Worm (Caenorhabditis elegans): ENCODE results near the gene sqv-7.

sqv-7 gene

DNA sequence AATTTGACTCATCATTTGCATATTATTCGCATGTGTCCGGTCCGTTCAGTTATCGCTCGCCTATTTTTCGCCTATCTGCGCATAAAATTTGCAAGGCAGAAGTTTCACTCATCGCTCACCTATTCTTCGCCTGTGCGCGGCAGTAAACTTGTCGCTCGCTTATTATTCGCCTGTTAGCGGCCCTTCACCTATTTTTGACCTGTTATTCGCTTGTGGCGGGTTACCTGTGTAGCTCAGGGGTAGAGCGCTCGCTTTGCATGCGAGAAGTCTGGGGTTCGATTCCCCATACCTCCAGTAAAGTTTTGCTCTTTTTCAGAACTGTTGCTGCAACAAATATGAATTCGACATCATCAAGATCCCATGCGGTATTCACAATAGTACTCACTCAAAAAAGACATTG lies 11.1 kb downstream of the sqv-7 start (continued):
- TF ChIP-seq Y75B8A.6 (GFP tag; IDR thresholded peaks at IDR 0.05) (0 out of 2 replicates have a peak, but pooled peaks have one; percentile 63), daf-16 (GFP tag; optimal IDR thresholded peaks at IDR 0.05) (peak in 1 of 2 experiments; percentile 61), daf-16 (tag; optimal IDR thresholded peaks at IDR 0.05) (peak; percentile 24), tra-1 (GFP tag; IDR thresholded peaks at IDR 0.05) (peak; percentile 89), D1046.2 (GFP tag; IDR thresholded peaks at IDR 0.05) (peak; percentile 85; the same call in 1 of the 2 replicates), ceh-44 (GFP tag; IDR thresholded peaks at IDR 0.05) (peak; percentile 95), dmd-6 (GFP tag; IDR thresholded peaks at IDR 0.05) (peak; percentile 62), mes-2 (tag; optimal IDR thresholded peaks at IDR 0.05; ENCODE audit: poor library complexity, severe bottlenecking) (peak; percentile 49), vab-7 (GFP tag; IDR thresholded peaks at IDR 0.05) (peak; percentile 94), dmd-9 (GFP tag; IDR thresholded peaks at IDR 0.05) (peak; percentile 87), nhr-111 (GFP tag; optimal IDR thresholded peaks at IDR 0.05) (peak; percentile 83), hlh-11 (tag; optimal IDR thresholded peaks at IDR 0.05) (peak; percentile 30), snpc-1.2 (GFP tag; IDR thresholded peaks at IDR 0.05) (peak; percentile 72; the same call in 1 of the 2 replicates), dmd-8 (GFP tag; IDR thresholded peaks at IDR 0.05) (peak; percentile 98), lin-1 (GFP tag; IDR thresholded peaks at IDR 0.05) (peak; percentile 89), nhr-48 (tag; optimal IDR thresholded peaks at IDR 0.05) (peak; percentile 10), php-3 (GFP tag; IDR thresholded peaks at IDR 0.05) (peak; percentile 70), mxl-2 (GFP tag; conservative IDR thresholded peaks at IDR 0.05) (peak; percentile 75; the same call in 1 of the 2 replicates), nhr-41 (GFP tag; IDR thresholded peaks at IDR 0.05) (peak; percentile 88; the same call in 1 of the 2 replicates), arid-1 (GFP tag; conservative IDR thresholded peaks at IDR 0.05) (peak; percentile 90), F26F4.8 (GFP tag; conservative IDR thresholded peaks at IDR 0.05) (peak; percentile 97), mxl-3 (GFP tag; optimal IDR thresholded peaks at IDR 0.05) (peak; percentile 22)

DNA sequence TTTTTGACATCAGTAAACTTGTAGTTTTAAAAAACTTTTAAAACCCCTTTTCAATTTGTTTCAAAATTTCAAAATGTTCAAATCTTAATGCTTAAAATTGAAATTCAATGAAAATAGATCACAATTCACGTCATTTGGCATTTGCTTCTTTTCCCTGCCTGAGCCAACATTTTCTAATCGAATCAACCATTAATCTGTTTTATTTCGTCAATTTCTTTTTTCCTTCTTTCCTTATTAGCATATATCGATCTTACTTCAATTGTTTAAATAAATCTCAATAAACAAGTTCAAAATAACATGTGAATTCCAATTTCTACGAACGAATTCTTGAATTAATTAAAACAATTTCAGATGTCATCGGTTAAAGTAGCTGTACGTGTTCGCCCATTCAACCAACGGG lies 16.9 kb downstream of the sqv-7 start:
- TF ChIP-seq lin-38 (GFP tag; IDR thresholded peaks at IDR 0.05) (no peak), nhr-42 (GFP tag; IDR thresholded peaks at IDR 0.05) (no peak), ces-1 (GFP tag; optimal IDR thresholded peaks at IDR 0.05) (peak; percentile 1)

DNA sequence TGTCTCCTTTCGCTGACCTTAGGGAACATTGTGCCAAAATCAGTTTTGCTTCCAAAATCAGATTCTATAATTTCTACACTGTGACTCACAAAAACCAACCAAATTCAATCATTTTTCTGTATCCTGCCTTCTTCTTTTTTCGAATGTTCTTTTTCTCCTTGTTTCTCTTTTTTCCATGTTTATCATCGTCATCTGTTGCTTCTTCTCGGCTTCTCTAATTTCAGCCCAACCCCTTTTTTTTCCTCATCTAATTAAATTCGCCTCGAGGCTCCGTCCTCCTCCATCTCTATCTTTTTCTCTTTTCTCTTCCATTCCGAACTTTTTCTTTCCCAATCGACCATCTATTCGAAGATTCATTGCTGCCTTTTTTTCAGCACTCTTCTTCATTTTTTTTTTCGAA lies 17.8 kb downstream of the sqv-7 start, which contains the start of gene unc-104:
Gene unc-104 (plus strand): TSS at position 311 of the 400 bp plus-strand sequence.
- TF ChIP-seq unc-62 (GFP tag; optimal IDR thresholded peaks at IDR 0.05 in 1 of 2) (peak in 1 of 2 experiments; percentile 63), unc-62 (tag; optimal IDR thresholded peaks at IDR 0.05) (no peak), dve-1 (tag; optimal IDR thresholded peaks at IDR 0.05; ENCODE audit: insufficient read depth) (no peak), fkh-10 (GFP tag; optimal IDR thresholded peaks at IDR 0.05) (peak; percentile 34), ces-1 (GFP tag; optimal IDR thresholded peaks at IDR 0.05) (peak; percentile 91), nhr-11 (tag; optimal IDR thresholded peaks at IDR 0.05) (no peak), nhr-111 (GFP tag; optimal IDR thresholded peaks at IDR 0.05) (no peak), lsy-2 (tag; optimal IDR thresholded peaks at IDR 0.05) (peak in 1 of 2 experiments; percentile 32), rbr-2 (tag; optimal IDR thresholded peaks at IDR 0.05) (peak; percentile 29), mep-1 (tag; optimal IDR thresholded peaks at IDR 0.05) (peak; percentile 24), aha-1 (tag) (no peak), hlh-30 (tag; optimal IDR thresholded peaks at IDR 0.05; ENCODE audit: insufficient read depth) (peak; percentile 14)

DNA sequence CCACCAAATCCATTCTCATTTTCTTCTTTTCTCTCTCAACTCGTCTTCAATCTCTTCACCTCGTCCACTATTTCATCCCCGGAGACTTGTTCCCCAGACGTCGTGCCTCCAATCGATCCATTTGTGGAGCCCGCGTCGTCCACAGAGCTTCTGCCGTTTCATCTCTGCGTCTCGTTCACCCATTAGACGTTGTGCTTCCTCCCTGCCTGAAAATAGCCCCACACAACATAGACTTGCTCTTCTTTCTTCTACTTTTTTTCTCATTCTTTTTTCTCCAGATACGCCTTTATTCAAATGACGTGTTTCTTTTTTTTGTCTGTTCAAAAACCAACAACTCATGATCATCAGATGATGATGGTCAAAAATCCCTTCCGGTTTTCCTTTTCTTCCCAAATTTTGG lies 19.5 kb downstream of the sqv-7 start:
- TF ChIP-seq egl-43 (GFP tag; IDR thresholded peaks at IDR 0.05) (no peak), mep-1 (tag; optimal IDR thresholded peaks at IDR 0.05) (peak; percentile 50), hlh-11 (tag; optimal IDR thresholded peaks at IDR 0.05) (peak; percentile 33), dpl-1 (GFP tag; optimal IDR thresholded peaks at IDR 0.05) (peak; percentile 5), duxl-1 (tag; optimal IDR thresholded peaks at IDR 0.05; ENCODE audit: poor library complexity) (no peak), lin-38 (GFP tag; IDR thresholded peaks at IDR 0.05) (no peak), Y48G9A.11 (GFP tag; IDR thresholded peaks at IDR 0.05) (no peak), aly-2 (tag; optimal IDR thresholded peaks at IDR 0.05) (no peak), mdl-1 (tag; optimal IDR thresholded peaks at IDR 0.05) (peak in 1 of 2 experiments; percentile 5), mes-2 (tag; optimal IDR thresholded peaks at IDR 0.05; ENCODE audit: poor library complexity, severe bottlenecking) (no peak), unc-62 (GFP tag; optimal IDR thresholded peaks at IDR 0.05 in 1 of 2) (peak in 1 of 2 experiments; percentile 66), unc-62 (tag; optimal IDR thresholded peaks at IDR 0.05) (no peak), nhr-42 (GFP tag; IDR thresholded peaks at IDR 0.05) (0 out of 2 replicates have a peak, but pooled peaks have one; percentile 37), rbr-2 (tag; optimal IDR thresholded peaks at IDR 0.05) (peak; percentile 76), dmd-6 (GFP tag; IDR thresholded peaks at IDR 0.05) (peak; percentile 44), lin-39 (tag; optimal IDR thresholded peaks at IDR 0.05) (no peak), F44E2.7 (GFP tag; IDR thresholded peaks at IDR 0.05) (no peak), ceh-82 (tag; optimal IDR thresholded peaks at IDR 0.05) (no peak), daf-16 (GFP tag; optimal IDR thresholded peaks at IDR 0.05) (no peak), daf-16 (tag; optimal IDR thresholded peaks at IDR 0.05) (no peak), nhr-237 (tag; optimal IDR thresholded peaks at IDR 0.05) (no peak)

Data from whole organism, L4 larva.